Worm (Caenorhabditis elegans): ENCODE results near the gene F25B4.7.

Gene F25B4.7

ce11 chrV:5695635-5696034 lies 8.6 kb upstream of the F25B4.7 start:
- TF ChIP-seq dmd-9 (GFP tag; IDR thresholded peaks at IDR 0.05) (no peak), skn-1 (tag; optimal IDR thresholded peaks at IDR 0.05) (no peak), ceh-44 (GFP tag; IDR thresholded peaks at IDR 0.05) (no peak), nhr-28 (tag; optimal IDR thresholded peaks at IDR 0.05) (peak; percentile 55), php-3 (GFP tag; IDR thresholded peaks at IDR 0.05) (0 out of 2 replicates have a peak, but pooled peaks have one; percentile 55), lin-1 (GFP tag; IDR thresholded peaks at IDR 0.05) (0 out of 2 replicates have a peak, but pooled peaks have one; percentile 33), nhr-77 (tag; optimal IDR thresholded peaks at IDR 0.05) (no peak), unc-130 (GFP tag; optimal IDR thresholded peaks at IDR 0.05) (no peak), lim-7 (GFP tag; IDR thresholded peaks at IDR 0.05) (no peak), F37D6.2 (tag; optimal IDR thresholded peaks at IDR 0.05) (no peak), mxl-2 (GFP tag; conservative IDR thresholded peaks at IDR 0.05) (no peak), zfp-2 (tag; optimal IDR thresholded peaks at IDR 0.05) (no peak), ces-1 (GFP tag; optimal IDR thresholded peaks at IDR 0.05) (no peak), nhr-6 (tag; optimal IDR thresholded peaks at IDR 0.05) (no peak), mxl-3 (GFP tag; optimal IDR thresholded peaks at IDR 0.05) (peak; percentile 11), nhr-11 (tag; optimal IDR thresholded peaks at IDR 0.05) (no peak), sdz-12 (GFP tag; optimal IDR thresholded peaks at IDR 0.05) (no peak), aha-1 (tag) (no peak), hlh-11 (tag; optimal IDR thresholded peaks at IDR 0.05) (peak; percentile 47), R02D3.7 (tag; optimal IDR thresholded peaks at IDR 0.05) (no peak), daf-8 (GFP tag; IDR thresholded peaks at IDR 0.05) (no peak), fos-1 (tag; optimal IDR thresholded peaks at IDR 0.05) (no peak), ceh-62 (tag; optimal IDR thresholded peaks at IDR 0.05) (no peak), nhr-237 (tag; optimal IDR thresholded peaks at IDR 0.05) (no peak), snpc-4 (tag; optimal IDR thresholded peaks at IDR 0.05) (no peak), nhr-41 (GFP tag; IDR thresholded peaks at IDR 0.05) (no peak), F10B5.3 (tag; optimal IDR thresholded peaks at IDR 0.05) (no peak), tra-1 (GFP tag; IDR thresholded peaks at IDR 0.05) (no peak), daf-16 (GFP tag; optimal IDR thresholded peaks at IDR 0.05) (no peak), daf-16 (tag; optimal IDR thresholded peaks at IDR 0.05) (peak; percentile 30), egl-27 (tag; optimal IDR thresholded peaks at IDR 0.05) (no peak), unc-39 (tag; optimal IDR thresholded peaks at IDR 0.05) (no peak), hlh-30 (tag; optimal IDR thresholded peaks at IDR 0.05; ENCODE audit: insufficient read depth) (no peak), saeg-2 (GFP tag; IDR thresholded peaks at IDR 0.05) (no peak), mdt-29 (GFP tag; IDR thresholded peaks at IDR 0.05) (no peak), zfp-3 (GFP tag; conservative IDR thresholded peaks at IDR 0.05) (no peak), nhr-48 (tag; optimal IDR thresholded peaks at IDR 0.05) (no peak), unc-62 (GFP tag; optimal IDR thresholded peaks at IDR 0.05 in 1 of 2) (peak in 1 of 2 experiments; percentile 63), unc-62 (tag; optimal IDR thresholded peaks at IDR 0.05) (no peak), Y5F2A.4 (GFP tag; optimal IDR thresholded peaks at IDR 0.05) (no peak), set-16 (GFP tag; IDR thresholded peaks at IDR 0.05) (no peak), ZK337.2 (GFP tag; IDR thresholded peaks at IDR 0.05) (no peak), D1046.2 (GFP tag; IDR thresholded peaks at IDR 0.05) (no peak), ceh-20 (GFP tag; IDR thresholded peaks at IDR 0.05) (peak; percentile 30; the same call in 1 of the 2 replicates), lin-29 (GFP tag; IDR thresholded peaks at IDR 0.05) (no peak), spr-3 (GFP tag; optimal IDR thresholded peaks at IDR 0.05) (no peak)

Data from whole organism, L4 larva.